Worm (Caenorhabditis elegans) whole organism, L4/young adult: Measurements from ENCODE around the gene Y26E6A.2.

Experiments
- W03F9.2 ChIP-seq: fragments of 150-350 bp; optimal IDR thresholded peaks from 2 replicates; lab custom pipeline; 2014; ENCODE audit warnings: missing biosample characterization, missing genetic modification characterization
- him-1 ChIP-seq: sonication (generic microtip); optimal IDR thresholded peaks from 2 replicates; lab custom pipeline; 2016; ENCODE audit warnings: missing genotype, missing genetic modification reagents, missing genetic modification characterization, missing compliant biosample characterization

DNA sequence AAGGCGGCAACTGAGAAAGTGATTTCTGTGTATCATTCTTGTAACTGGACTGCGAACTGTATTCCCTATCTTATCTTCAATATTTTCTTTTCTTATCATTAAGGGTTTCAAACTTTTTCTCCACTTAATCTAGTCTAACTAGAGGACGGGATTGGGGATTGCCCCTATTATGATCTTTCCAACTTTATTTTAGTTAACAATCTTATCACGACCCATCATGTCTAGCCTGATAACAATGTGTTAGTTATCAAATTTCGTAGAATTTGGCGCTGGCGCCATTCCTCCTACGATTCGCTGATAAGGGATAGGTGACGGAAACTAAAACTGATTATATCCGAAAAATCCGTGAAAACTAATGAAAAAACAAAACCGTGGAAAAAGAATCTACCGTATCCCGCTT lies 23.2 kb upstream of the Y26E6A.2 start:
- TF ChIP-seq him-1 (tag; lab: Kevin White, UChicago), result no peak
- no peak for TF ChIP-seq W03F9.2 (tag; lab: Kevin White, UChicago)
